Worm (Caenorhabditis elegans) whole organism, L4 larva: ENCODE results near the gene W07G4.5.

Experiments used
- Y5F2A.4 ChIP-seq: fragments of 200-800 bp; sonication (Bioruptor generic); optimal IDR thresholded peaks from 2 replicates; lab custom pipeline; 2018; ENCODE audit warnings: mild to moderate bottlenecking, missing genetic modification characterization, missing compliant biosample characterization
- ama-1 ChIP-seq: fragments of 150-350 bp; optimal IDR thresholded peaks from 2 replicates; lab custom pipeline; 2014; ENCODE audit warnings: inconsistent platforms, mixed read lengths
- fkh-10 ChIP-seq: fragments of 150-350 bp; optimal IDR thresholded peaks from 2 replicates; lab custom pipeline; 2014; ENCODE audit warnings: missing biosample characterization, missing genetic modification reagents, missing genetic modification characterization
- mep-1 ChIP-seq: fragments of 150-350 bp; sonication (generic microtip); optimal IDR thresholded peaks from 3 replicates; lab custom pipeline; 2014; ENCODE audit warnings: missing biosample characterization, missing genetic modification characterization
- snpc-4 ChIP-seq: fragments of 150-350 bp; optimal IDR thresholded peaks from 2 replicates; lab custom pipeline; 2014; ENCODE audit warnings: missing biosample characterization, missing genetic modification characterization
- ztf-11 ChIP-seq: fragments of 150-350 bp; optimal IDR thresholded peaks from 2 replicates; lab custom pipeline; 2014; ENCODE audit warnings: missing biosample characterization, missing genetic modification characterization

ce11 chrV:13088485-13088884, 40.7 kb downstream of the W07G4.5 start:
- TF ChIP-seq Y5F2A.4 (no peak), ama-1 (lab: Kevin White, UChicago) (no peak), fkh-10 (GFP tag; lab: Kevin White, UChicago) (no peak), mep-1 (tag; lab: Kevin White, UChicago) (no peak), ztf-11 (tag; lab: Kevin White, UChicago) (no peak), snpc-4 (tag; lab: Kevin White, UChicago) (no peak)
